Fruit fly (Drosophila melanogaster): ENCODE data around the gene m.
A peak's percentile ranks its signal among the peaks of the same experiment; 100 is the strongest.

m gene

DNA sequence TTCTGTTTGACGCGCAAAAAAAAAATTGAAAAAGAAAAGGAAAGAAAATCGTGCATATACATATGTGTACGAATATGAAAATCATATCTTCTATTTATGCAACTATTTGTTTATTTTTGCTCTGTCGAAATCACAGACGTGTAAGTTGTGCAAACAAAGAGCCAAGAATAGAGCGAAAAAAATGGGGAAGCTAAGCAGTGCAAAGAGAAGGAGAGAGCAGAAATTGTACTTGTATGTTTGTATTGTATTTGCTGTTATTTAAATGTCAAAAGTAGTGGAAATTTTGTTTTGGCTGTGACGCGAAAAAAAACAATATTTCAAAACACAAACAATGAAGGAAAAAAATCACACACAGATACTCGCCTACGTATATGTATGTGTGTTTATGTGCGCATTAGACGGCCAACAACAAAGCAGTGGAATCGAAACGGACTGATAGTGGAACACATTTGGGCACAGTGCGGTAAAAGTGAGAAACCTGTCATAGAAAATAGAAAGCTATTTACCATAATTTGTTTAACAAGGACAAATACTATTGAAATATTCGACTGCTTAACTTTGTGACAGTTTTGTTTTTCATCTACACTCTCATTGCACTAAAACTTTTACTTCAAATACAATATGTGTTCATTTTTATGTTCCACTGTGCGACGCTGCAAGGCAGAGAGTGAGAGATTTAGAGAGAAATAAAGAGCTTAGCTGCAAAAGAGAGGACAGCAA lies 64.1 kb downstream of the m start:
- peak; percentile 91 for TF ChIP-seq rn (GFP tag; IDR thresholded peaks at IDR 0.05)
- TF ChIP-seq CG15710 (tag; optimal IDR thresholded peaks at IDR 0.05) = peak; percentile 82
- peak; percentile 86 for TF ChIP-seq gl (tag; optimal IDR thresholded peaks at IDR 0.05)
- peak; percentile 97 for TF ChIP-seq Pif1A (GFP tag; optimal IDR thresholded peaks at IDR 0.05)
- TF ChIP-seq D1 (tag; optimal IDR thresholded peaks at IDR 0.05) = peak; percentile 34
- TF ChIP-seq Pif1B (GFP tag; optimal IDR thresholded peaks at IDR 0.05) = peak; percentile 90
- TF ChIP-seq CG34367 (tag; optimal IDR thresholded peaks at IDR 0.05) = peak; percentile 89
- peak; percentile 82 for TF ChIP-seq CG10348 (GFP tag; IDR thresholded peaks at IDR 0.05)
- peak; percentile 98 for TF ChIP-seq CG4496 (GFP tag; IDR thresholded peaks at IDR 0.05)
- peak; percentile 87 for TF ChIP-seq CG8159 (tag; optimal IDR thresholded peaks at IDR 0.05)
- peak; percentile 96 for TF ChIP-seq CG8301 (tag; optimal IDR thresholded peaks at IDR 0.05)
- TF ChIP-seq Ets98B (GFP tag; IDR thresholded peaks at IDR 0.05) = peak; percentile 98
- TF ChIP-seq CG9948 (tag; optimal IDR thresholded peaks at IDR 0.05) = peak; percentile 91
- peak; percentile 96 for TF ChIP-seq CG12605 (GFP tag; IDR thresholded peaks at IDR 0.05)
- TF ChIP-seq CG17806 (tag; optimal IDR thresholded peaks at IDR 0.05) = peak; percentile 92
- no peak for TF ChIP-seq EcR (GFP tag; optimal IDR thresholded peaks at IDR 0.05)
- TF ChIP-seq CG14655 (GFP tag; optimal IDR thresholded peaks at IDR 0.05) = peak; percentile 96
- peak; percentile 53 for TF ChIP-seq CG13204 (GFP tag; optimal IDR thresholded peaks at IDR 0.05)
- TF ChIP-seq fd96Ca (GFP tag; IDR thresholded peaks at IDR 0.05) = peak; percentile 97
- peak; percentile 97 for TF ChIP-seq CG32121 (GFP tag; IDR thresholded peaks at IDR 0.05)
- peak; percentile 89 for TF ChIP-seq Snoo (tag; optimal IDR thresholded peaks at IDR 0.05)

DNA sequence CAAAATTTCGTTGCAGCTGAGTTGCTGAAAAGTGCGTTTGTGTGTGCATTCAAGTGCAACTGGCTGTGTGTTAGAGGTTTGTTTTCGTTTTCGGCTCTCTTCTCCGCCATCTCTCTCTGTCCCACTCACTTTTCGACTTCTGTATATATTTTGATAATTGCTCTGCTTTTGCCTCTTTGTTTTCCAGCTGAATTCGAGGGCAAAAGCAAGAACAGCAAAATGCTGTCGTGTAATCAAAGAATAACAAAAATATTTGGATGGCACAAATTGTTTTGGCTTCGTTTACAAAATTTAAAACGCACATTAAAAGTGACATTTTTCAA lies 64.7 kb downstream of the m start:
- no peak for TF ChIP-seq CG17806 (tag; optimal IDR thresholded peaks at IDR 0.05)
- TF ChIP-seq rn (GFP tag; IDR thresholded peaks at IDR 0.05) = no peak
- TF ChIP-seq Pif1B (GFP tag; optimal IDR thresholded peaks at IDR 0.05) = no peak
- TF ChIP-seq CG34367 (tag; optimal IDR thresholded peaks at IDR 0.05) = no peak
- no peak for TF ChIP-seq Snoo (tag; optimal IDR thresholded peaks at IDR 0.05)
- TF ChIP-seq EcR (GFP tag; optimal IDR thresholded peaks at IDR 0.05) = no peak
- TF ChIP-seq CG8301 (tag; optimal IDR thresholded peaks at IDR 0.05) = no peak
- no peak for TF ChIP-seq Ets98B (GFP tag; IDR thresholded peaks at IDR 0.05)
- TF ChIP-seq fd96Ca (GFP tag; IDR thresholded peaks at IDR 0.05) = no peak
- TF ChIP-seq CG32121 (GFP tag; IDR thresholded peaks at IDR 0.05) = no peak
- no peak for TF ChIP-seq CG13204 (GFP tag; optimal IDR thresholded peaks at IDR 0.05)
